Worm (Caenorhabditis elegans) whole organism, mixed stage, embryonic: ENCODE measurements around the gene F49H12.4.

Source experiments
- M03D4.4 ChIP-seq: sonication (generic microtip); optimal IDR thresholded peaks from 2 replicates; lab custom pipeline; 2017; ENCODE audit warnings: mild to moderate bottlenecking, missing genetic modification characterization, missing compliant biosample characterization
- bed-3 ChIP-seq: fragments of 200-800 bp; sonication (Bioruptor generic); optimal IDR thresholded peaks from 3 replicates; lab custom pipeline; 2018; ENCODE audit warnings: mild to moderate bottlenecking, missing genetic modification characterization, moderate library complexity, missing compliant biosample characterization
- blmp-1 ChIP-seq: fragments of 150-350 bp; optimal IDR thresholded peaks from 2 replicates; lab custom pipeline; 2014; ENCODE audit warnings: missing biosample characterization, missing genetic modification characterization
- ceh-39 ChIP-seq: fragments of 150-350 bp; optimal IDR thresholded peaks from 2 replicates; lab custom pipeline; 2014; ENCODE audit warnings: missing biosample characterization, missing genetic modification characterization
- ceh-43 ChIP-seq: fragments of 200-800 bp; sonication (Bioruptor generic); optimal IDR thresholded peaks from 2 replicates; lab custom pipeline; 2018; ENCODE audit warnings: mild to moderate bottlenecking, missing genetic modification characterization, moderate library complexity, missing compliant biosample characterization
- ceh-83 ChIP-seq: fragments of 200-800 bp; sonication (Bioruptor generic); optimal IDR thresholded peaks from 2 replicates; lab custom pipeline; 2018; ENCODE audit warnings: mild to moderate bottlenecking, missing genetic modification characterization, missing compliant biosample characterization
- ces-1 ChIP-seq: fragments of 150-350 bp; optimal IDR thresholded peaks from 2 replicates; lab custom pipeline; 2014; ENCODE audit warnings: missing biosample characterization, missing genetic modification reagents, missing genetic modification characterization
- cnd-1 ChIP-seq: fragments of 200-800 bp; sonication (Bioruptor generic); optimal IDR thresholded peaks from 2 replicates; lab custom pipeline; 2018; ENCODE audit warnings: mild to moderate bottlenecking, missing genetic modification characterization, missing compliant biosample characterization
- drap-1 ChIP-seq: fragments of 200-800 bp; sonication (Bioruptor generic); optimal IDR thresholded peaks from 3 replicates; lab custom pipeline; 2018; ENCODE audit warnings: mild to moderate bottlenecking, missing genetic modification characterization, missing compliant biosample characterization
- elt-1 ChIP-seq: sonication (generic microtip); optimal IDR thresholded peaks from 2 replicates; lab custom pipeline; 2017; ENCODE audit warnings: missing genetic modification characterization, mild to moderate bottlenecking, missing compliant biosample characterization, antibody characterized with exemption, moderate library complexity, borderline replicate concordance; ENCODE audit not compliant: insufficient read depth
- elt-3 ChIP-seq: fragments of 150-350 bp; optimal IDR thresholded peaks from 2 replicates; lab custom pipeline; 2014; ENCODE audit warnings: missing biosample characterization, missing genetic modification characterization
- flh-1 ChIP-seq: fragments of 200-800 bp; sonication (Bioruptor generic); optimal IDR thresholded peaks from 2 replicates; lab custom pipeline; 2018; ENCODE audit warnings: mild to moderate bottlenecking, missing genetic modification characterization, moderate library complexity, missing compliant biosample characterization
- ham-2 ChIP-seq: fragments of 200-800 bp; sonication (Bioruptor generic); optimal IDR thresholded peaks from 2 replicates; lab custom pipeline; 2018; ENCODE audit warnings: mild to moderate bottlenecking, missing genetic modification characterization, missing compliant biosample characterization
- lin-13 ChIP-seq: fragments of 150-350 bp; optimal IDR thresholded peaks from 2 replicates; lab custom pipeline; 2014; ENCODE audit warnings: missing biosample characterization, missing genetic modification characterization
- lin-32 ChIP-seq: fragments of 200-800 bp; sonication (Bioruptor generic); optimal IDR thresholded peaks from 2 replicates; lab custom pipeline; 2018; ENCODE audit warnings: mild to moderate bottlenecking, missing genetic modification characterization, missing compliant biosample characterization
- lsy-2 ChIP-seq: fragments of 150-350 bp; optimal IDR thresholded peaks from 2 replicates; lab custom pipeline; 2014; ENCODE audit warnings: missing biosample characterization, missing genetic modification characterization
- mab-5 ChIP-seq: fragments of 150-350 bp; optimal IDR thresholded peaks from 2 replicates; lab custom pipeline; 2014; ENCODE audit warnings: missing biosample characterization, missing genetic modification characterization
- mep-1 ChIP-seq: fragments of 150-350 bp; optimal IDR thresholded peaks from 2 replicates; lab custom pipeline; 2017; ENCODE audit warnings: missing biosample characterization, missing genetic modification reagents, missing genetic modification characterization, inconsistent platforms
- nhr-2 ChIP-seq: fragments of 150-350 bp; optimal IDR thresholded peaks from 2 replicates; lab custom pipeline; 2014; ENCODE audit warnings: missing biosample characterization, missing genetic modification characterization
- nhr-28 ChIP-seq: fragments of 150-350 bp; optimal IDR thresholded peaks from 2 replicates; lab custom pipeline; 2014; ENCODE audit warnings: missing biosample characterization, missing genetic modification characterization
- nhr-76 ChIP-seq: sonication (generic microtip); optimal IDR thresholded peaks from 2 replicates; lab custom pipeline; 2017; ENCODE audit warnings: missing biosample characterization, missing genetic modification characterization
- pha-4 ChIP-seq: fragments of 150-350 bp; optimal IDR thresholded peaks from 2 replicates; lab custom pipeline; 2018; ENCODE audit warnings: missing biosample characterization, missing genetic modification reagents, missing genetic modification characterization
- sem-2 ChIP-seq: fragments of 200-800 bp; sonication (Bioruptor generic); optimal IDR thresholded peaks from 2 replicates; lab custom pipeline; 2018; ENCODE audit warnings: mild to moderate bottlenecking, missing genetic modification characterization, missing compliant biosample characterization
- snpc-4 ChIP-seq: fragments of 150-350 bp; optimal IDR thresholded peaks from 2 replicates; lab custom pipeline; 2014; ENCODE audit warnings: missing biosample characterization, missing genetic modification characterization
- sptf-1 ChIP-seq: sonication (generic microtip); optimal IDR thresholded peaks from 2 replicates; lab custom pipeline; 2017; ENCODE audit warnings: mild to moderate bottlenecking, missing genetic modification characterization, moderate library complexity, missing compliant biosample characterization
- tbx-8 ChIP-seq: fragments of 200-800 bp; sonication (Bioruptor generic); optimal IDR thresholded peaks from 2 replicates; lab custom pipeline; 2018; ENCODE audit warnings: mild to moderate bottlenecking, missing genetic modification characterization, moderate library complexity, missing compliant biosample characterization
- unc-120 ChIP-seq: sonication (generic microtip); optimal IDR thresholded peaks from 2 replicates; lab custom pipeline; 2017; ENCODE audit warnings: missing genetic modification characterization, missing compliant biosample characterization; ENCODE audit not compliant: poor library complexity, severe bottlenecking
- unc-39 ChIP-seq: fragments of 150-350 bp; optimal IDR thresholded peaks from 2 replicates; lab custom pipeline; 2014; ENCODE audit warnings: missing biosample characterization, missing genetic modification characterization
- unc-62 ChIP-seq: fragments of 150-350 bp; optimal IDR thresholded peaks from 2 replicates; lab custom pipeline; 2014; ENCODE audit warnings: missing biosample characterization, missing genetic modification reagents, missing genetic modification characterization
- zip-8 ChIP-seq: fragments of 150-350 bp; optimal IDR thresholded peaks from 2 replicates; lab custom pipeline; 2014; ENCODE audit warnings: missing biosample characterization, missing genetic modification characterization
- ztf-11 ChIP-seq: fragments of 150-350 bp; optimal IDR thresholded peaks from 2 replicates; lab custom pipeline; 2014; ENCODE audit warnings: missing biosample characterization, missing genetic modification characterization

The F49H12.4 gene

ce11 chrX:2093169-2093568, 13.5 kb downstream of the F49H12.4 start, which contains the start of gene col-164:
Gene col-164 (plus strand): TSS chrX:2093469.
- TF ChIP-seq ztf-11 (tag; lab: Kevin White, UChicago), result no peak
- TF ChIP-seq blmp-1 (tag; lab: Kevin White, UChicago), result no peak
- TF ChIP-seq tbx-8, result no peak
- no peak for TF ChIP-seq lin-32 (GFP tag; lab: Kevin White, UChicago)
- TF ChIP-seq lsy-2, result no peak
- no peak for TF ChIP-seq drap-1 (GFP tag; lab: Kevin White, UChicago)
- TF ChIP-seq unc-120, result no peak
- no peak for TF ChIP-seq unc-39 (tag; lab: Kevin White, UChicago)
- no peak for TF ChIP-seq mab-5 (tag; lab: Kevin White, UChicago)
- TF ChIP-seq flh-1 (GFP tag; lab: Kevin White, UChicago), result no peak
- no peak for TF ChIP-seq ces-1
- TF ChIP-seq unc-62 (GFP tag; lab: Kevin White, UChicago), result no peak
- TF ChIP-seq lin-13, result no peak
- no peak for TF ChIP-seq ceh-83 (GFP tag; lab: Kevin White, UChicago)
- no peak for TF ChIP-seq zip-8 (tag; lab: Kevin White, UChicago)

- no peak for TF ChIP-seq M03D4.4
- TF ChIP-seq, all 35 proteins: peak for 0
These were observed 14.5 kb downstream of the F49H12.4 start for ce11 chrX:2094094-2094493.

- TF ChIP-seq lsy-2 (no peak), cnd-1 (tag; lab: Kevin White, UChicago) (no peak), unc-39 (tag; lab: Kevin White, UChicago) (no peak), bed-3 (no peak), sem-2 (no peak), ceh-39 (no peak), nhr-76 (tag; lab: Kevin White, UChicago) (no peak), ceh-83 (GFP tag; lab: Kevin White, UChicago) (no peak), elt-1 (no peak), snpc-4 (tag; lab: Kevin White, UChicago) (no peak), tbx-8 (no peak), ceh-43 (GFP tag; lab: Kevin White, UChicago) (no peak), M03D4.4 (no peak), mab-5 (tag; lab: Kevin White, UChicago) (no peak), ztf-11 (tag; lab: Kevin White, UChicago) (no peak)
These were observed 17.2 kb downstream of the F49H12.4 start, which contains the start of gene T21D9.2 for ce11 chrX:2096804-2097203. Gene T21D9.2 (minus strand): TSS chrX:2096904.

- TF ChIP-seq flh-1 (GFP tag; lab: Kevin White, UChicago) (no peak), zip-8 (tag; lab: Kevin White, UChicago) (no peak), lin-32 (GFP tag; lab: Kevin White, UChicago) (no peak), sptf-1 (tag; lab: Kevin White, UChicago) (no peak), ztf-11 (tag; lab: Kevin White, UChicago) (no peak), M03D4.4 (no peak), mab-5 (tag; lab: Kevin White, UChicago) (no peak), unc-120 (no peak), blmp-1 (tag; lab: Kevin White, UChicago) (no peak), drap-1 (GFP tag; lab: Kevin White, UChicago) (no peak), ham-2 (no peak), sem-2 (no peak)
- TF ChIP-seq, all 35 proteins: peak for 0
These were observed 19.4 kb downstream of the F49H12.4 start for ce11 chrX:2099002-2099401.

ce11 chrX:2105310-2105709, 25.7 kb downstream of the F49H12.4 start, which contains the start of gene F53B1.3:
Gene F53B1.3 (plus strand): TSS chrX:2105610.
- TF ChIP-seq ceh-39 (no peak), flh-1 (GFP tag; lab: Kevin White, UChicago) (no peak), sptf-1 (tag; lab: Kevin White, UChicago) (no peak), nhr-28 (tag; lab: Kevin White, UChicago) (no peak), unc-62 (GFP tag; lab: Kevin White, UChicago) (no peak), elt-3 (no peak), drap-1 (GFP tag; lab: Kevin White, UChicago) (no peak)
- TF ChIP-seq, all 35 proteins: peak for 0

- TF ChIP-seq unc-62 (GFP tag; lab: Kevin White, UChicago), result no peak
- no peak for TF ChIP-seq flh-1 (GFP tag; lab: Kevin White, UChicago)
- TF ChIP-seq nhr-2, result no peak
- no peak for TF ChIP-seq blmp-1 (tag; lab: Kevin White, UChicago)
- TF ChIP-seq pha-4, result no peak
- no peak for TF ChIP-seq sptf-1 (tag; lab: Kevin White, UChicago)
- TF ChIP-seq cnd-1 (tag; lab: Kevin White, UChicago), result no peak
- TF ChIP-seq unc-39 (tag; lab: Kevin White, UChicago), result no peak
- TF ChIP-seq ceh-39, result no peak
- TF ChIP-seq mep-1 (tag; lab: Kevin White, UChicago), result no peak
- no peak for TF ChIP-seq unc-120
These were observed 27.8 kb downstream of the F49H12.4 start for ce11 chrX:2107414-2107813.
